Fruit fly (Drosophila melanogaster): ENCODE results near the gene CG9988.
A peak's percentile ranks its signal among the peaks of the same experiment; 100 is the strongest.

Gene CG9988

dm6 chr3R:28631753-28632152 is 4.5 kb upstream of the CG9988 start (continued):
- TF ChIP-seq CG13775 (GFP tag; optimal IDR thresholded peaks at IDR 0.05): peak; percentile 27
- TF ChIP-seq ase (GFP tag; IDR thresholded peaks at IDR 0.05): peak; percentile 64; the same call in 1 of the 3 replicates
- TF ChIP-seq bcd (GFP tag; optimal IDR thresholded peaks at IDR 0.05): peak; percentile 49
- TF ChIP-seq wek (GFP tag; optimal IDR thresholded peaks at IDR 0.05): no peak
- no peak for TF ChIP-seq Poxn (GFP tag; IDR thresholded peaks at IDR 0.05)
- TF ChIP-seq CG1602 (GFP tag; optimal IDR thresholded peaks at IDR 0.05): peak; percentile 13
- no peak for TF ChIP-seq Dp (GFP tag; optimal IDR thresholded peaks at IDR 0.05)
- TF ChIP-seq fd64A (GFP tag; optimal IDR thresholded peaks at IDR 0.05): no peak
- TF ChIP-seq bigmax (GFP tag; optimal IDR thresholded peaks at IDR 0.05): no peak
- no peak for TF ChIP-seq B-H2 (GFP tag; optimal IDR thresholded peaks at IDR 0.05)
- TF ChIP-seq CG3163 (GFP tag; optimal IDR thresholded peaks at IDR 0.05): peak; percentile 26
- no peak for TF ChIP-seq CG1529 (GFP tag; optimal IDR thresholded peaks at IDR 0.05)
- TF ChIP-seq cas (GFP tag; IDR thresholded peaks at IDR 0.05): no peak
- peak; percentile 51; the same call in 1 of the 2 replicates for TF ChIP-seq CG10366 (GFP tag; IDR thresholded peaks at IDR 0.05)
- TF ChIP-seq dimm (GFP tag; IDR thresholded peaks at IDR 0.05): no peak
- no peak for TF ChIP-seq CG6683 (GFP tag; optimal IDR thresholded peaks at IDR 0.05)
- no peak for TF ChIP-seq CG17568 (GFP tag; optimal IDR thresholded peaks at IDR 0.05)
- TF ChIP-seq sisA (GFP tag; IDR thresholded peaks at IDR 0.05): peak; percentile 50
- TF ChIP-seq CkIIα-i1 (GFP tag; IDR thresholded peaks at IDR 0.05): no peak
- TF ChIP-seq CG4617 (GFP tag; optimal IDR thresholded peaks at IDR 0.05; ENCODE audit: borderline replicate concordance): no peak
- peak; percentile 40 for TF ChIP-seq CG15514 (GFP tag; optimal IDR thresholded peaks at IDR 0.05)
- peak; percentile 54 for TF ChIP-seq nmo (GFP tag; optimal IDR thresholded peaks at IDR 0.05)
- TF ChIP-seq disco-r (GFP tag; optimal IDR thresholded peaks at IDR 0.05): peak; percentile 24
- peak; percentile 67 for TF ChIP-seq CG10959 (GFP tag; IDR thresholded peaks at IDR 0.05)
- peak; percentile 77 for TF ChIP-seq CG1603 (tag; optimal IDR thresholded peaks at IDR 0.05)
- 0 out of 2 replicates have a peak, but pooled peaks have one; percentile 37 for TF ChIP-seq stc (GFP tag; IDR thresholded peaks at IDR 0.05)
- 0 out of 2 replicates have a peak, but pooled peaks have one; percentile 32 for TF ChIP-seq ssp (GFP tag; IDR thresholded peaks at IDR 0.05)
- TF ChIP-seq CG17361 (GFP tag; IDR thresholded peaks at IDR 0.05): peak; percentile 49; the same call in 2 of the 3 replicates
- TF ChIP-seq hb (GFP tag; IDR thresholded peaks at IDR 0.05; ENCODE audit: partially characterized antibody): no peak
- no peak for TF ChIP-seq CG16863 (GFP tag; optimal IDR thresholded peaks at IDR 0.05)
- TF ChIP-seq CG9932 (GFP tag; IDR thresholded peaks at IDR 0.05): peak; percentile 42; the same call in 1 of the 2 replicates
- TF ChIP-seq CG10321 (GFP tag; IDR thresholded peaks at IDR 0.05): no peak
- TF ChIP-seq dpn (GFP tag; optimal IDR thresholded peaks at IDR 0.05): peak; percentile 21 to 65
- peak; percentile 67 for TF ChIP-seq fd96Cb (tag; optimal IDR thresholded peaks at IDR 0.05)
- TF ChIP-seq zfh2 (GFP tag; optimal IDR thresholded peaks at IDR 0.05): peak; percentile 16
- TF ChIP-seq dmrt11E (tag; optimal IDR thresholded peaks at IDR 0.05): peak; percentile 62
- TF ChIP-seq abd-A (tag; optimal IDR thresholded peaks at IDR 0.05): no peak
- TF ChIP-seq CG9215 (GFP tag; IDR thresholded peaks at IDR 0.05): no peak
- peak; percentile 22 for TF ChIP-seq maf-S (GFP tag; optimal IDR thresholded peaks at IDR 0.05)
- peak; percentile 60; the same call in 1 of the 2 replicates for TF ChIP-seq ttk (GFP tag; IDR thresholded peaks at IDR 0.05)
- TF ChIP-seq Jarid2 (GFP tag; optimal IDR thresholded peaks at IDR 0.05): peak; percentile 3
- TF ChIP-seq CG31441 (GFP tag; IDR thresholded peaks at IDR 0.05): peak; percentile 48; the same call in 1 of the 2 replicates
- TF ChIP-seq CG31388 (GFP tag; optimal IDR thresholded peaks at IDR 0.05): no peak
- TF ChIP-seq gce (GFP tag; IDR thresholded peaks at IDR 0.05): no peak
- no peak for TF ChIP-seq pan (optimal IDR thresholded peaks at IDR 0.05)
- TF ChIP-seq pan (GFP tag; optimal IDR thresholded peaks at IDR 0.05 in 1 of 2, IDR thresholded peaks at IDR 0.05 in 1 of 2): peak in 1 of 2 experiments; percentile 45
- no peak for TF ChIP-seq CG4328 (GFP tag; optimal IDR thresholded peaks at IDR 0.05)
- peak; percentile 35 for TF ChIP-seq CG2875 (GFP tag; optimal IDR thresholded peaks at IDR 0.05)
- 0 out of 3 replicates have a peak, but pooled peaks have one; percentile 56 for TF ChIP-seq CG11456 (GFP tag; IDR thresholded peaks at IDR 0.05)
- peak; percentile 66 for TF ChIP-seq CG17359 (tag; optimal IDR thresholded peaks at IDR 0.05)
- TF ChIP-seq CG4820 (GFP tag; optimal IDR thresholded peaks at IDR 0.05): peak; percentile 72

Data from whole organism, embryonic.